Worm (Caenorhabditis elegans): Measurements from ENCODE around the gene fbxc-47.

The fbxc-47 gene

ce11 chrIV:3841607-3842006, 36.3 kb downstream of the fbxc-47 start:
- TF ChIP-seq fkh-10 (GFP tag; optimal IDR thresholded peaks at IDR 0.05) (no peak), nhr-85 (tag) (no peak), elt-2 (tag; optimal IDR thresholded peaks at IDR 0.05) (no peak), mdl-1 (tag; optimal IDR thresholded peaks at IDR 0.05) (no peak), pag-3 (tag; optimal IDR thresholded peaks at IDR 0.05; ENCODE audit: borderline replicate concordance, insufficient read depth) (no peak), vab-15 (tag; optimal IDR thresholded peaks at IDR 0.05) (no peak), egl-27 (tag; optimal IDR thresholded peaks at IDR 0.05) (no peak)

DNA sequence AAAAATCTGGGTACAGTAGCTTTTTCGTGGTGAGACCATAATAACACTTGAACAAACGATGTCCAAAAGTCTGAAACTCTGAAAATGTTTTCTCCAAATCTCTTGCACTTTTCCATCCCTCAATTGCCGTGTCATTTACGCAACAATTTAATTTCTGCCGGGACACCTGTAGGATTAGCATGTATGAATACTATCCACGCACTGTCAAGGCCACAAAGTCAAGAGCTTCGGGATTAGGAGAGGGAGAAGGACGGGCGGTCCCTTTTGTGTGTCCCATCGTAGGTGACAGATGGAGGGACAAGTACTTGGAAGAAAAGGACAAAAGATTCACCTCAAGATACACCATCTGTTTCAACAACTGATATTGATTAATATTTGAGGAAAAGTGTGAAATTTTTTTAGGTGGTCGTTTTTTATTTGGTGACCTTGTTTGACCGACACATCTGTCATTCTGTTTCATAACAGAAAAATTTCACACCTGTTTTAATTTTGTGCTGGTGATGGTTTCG, 37.8 kb downstream of the fbxc-47 start:
- TF ChIP-seq Y116A8C.19 (tag; optimal IDR thresholded peaks at IDR 0.05; ENCODE audit: borderline replicate concordance) (no peak), pqm-1 (tag; optimal IDR thresholded peaks at IDR 0.05) (no peak), egl-27 (tag; optimal IDR thresholded peaks at IDR 0.05) (no peak), hpl-2 (GFP tag; optimal IDR thresholded peaks at IDR 0.05) (no peak), nhr-20 (tag; optimal IDR thresholded peaks at IDR 0.05) (no peak), efl-1 (optimal IDR thresholded peaks at IDR 0.05) (no peak), efl-1 (GFP tag; optimal IDR thresholded peaks at IDR 0.05 in 1 of 2) (peak in 1 of 2 experiments; percentile 8)

ce11 chrIV:3844004-3844403, 38.7 kb downstream of the fbxc-47 start:
- TF ChIP-seq efl-1 (optimal IDR thresholded peaks at IDR 0.05) (no peak), efl-1 (GFP tag; optimal IDR thresholded peaks at IDR 0.05 in 1 of 2) (peak in 1 of 2 experiments; percentile 87), ceh-90 (tag; optimal IDR thresholded peaks at IDR 0.05) (no peak), mab-9 (GFP tag; IDR thresholded peaks at IDR 0.05) (no peak), nhr-76 (tag; optimal IDR thresholded peaks at IDR 0.05) (no peak), fkh-4 (tag; optimal IDR thresholded peaks at IDR 0.05; ENCODE audit: borderline replicate concordance) (peak; percentile 47), mef-2 (tag; optimal IDR thresholded peaks at IDR 0.05) (no peak), dsc-1 (tag; optimal IDR thresholded peaks at IDR 0.05) (peak; percentile 87)

DNA sequence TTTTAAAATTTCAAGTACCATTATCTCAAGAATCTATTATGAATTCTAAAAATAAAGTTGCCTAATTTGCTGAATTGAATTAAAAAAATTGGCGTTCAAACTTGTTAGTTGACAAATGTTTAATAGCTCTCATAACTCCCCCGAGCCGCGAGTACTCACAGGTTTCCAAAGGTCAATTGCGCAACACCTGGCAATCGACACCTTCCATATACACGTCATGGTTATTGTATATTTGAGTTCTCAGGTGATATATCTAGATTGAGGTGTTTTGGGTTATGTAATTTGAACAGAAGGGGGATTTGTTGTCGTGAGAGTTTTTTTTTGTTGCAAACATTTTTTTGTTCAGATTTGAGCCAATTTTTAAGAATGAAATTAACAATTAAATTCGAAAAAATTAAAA, 39.3 kb downstream of the fbxc-47 start:
- TF ChIP-seq hlh-4 (tag; optimal IDR thresholded peaks at IDR 0.05), result no peak
- no peak for TF ChIP-seq fos-1 (tag; optimal IDR thresholded peaks at IDR 0.05)
- no peak for TF ChIP-seq hpl-2 (GFP tag; optimal IDR thresholded peaks at IDR 0.05)
- no peak for TF ChIP-seq zip-4 (GFP tag; optimal IDR thresholded peaks at IDR 0.05)
- TF ChIP-seq efl-1 (optimal IDR thresholded peaks at IDR 0.05), result no peak
- no peak for TF ChIP-seq efl-1 (GFP tag; optimal IDR thresholded peaks at IDR 0.05 in 1 of 2)
- no peak for TF ChIP-seq nhr-84 (tag; optimal IDR thresholded peaks at IDR 0.05)
- no peak for TF ChIP-seq fkh-8 (tag; optimal IDR thresholded peaks at IDR 0.05)

ce11 chrIV:3847489-3847888, 42.2 kb downstream of the fbxc-47 start:
- TF ChIP-seq efl-1 (optimal IDR thresholded peaks at IDR 0.05) (no peak), efl-1 (GFP tag; optimal IDR thresholded peaks at IDR 0.05 in 1 of 2) (peak in 1 of 2 experiments; percentile 44), fkh-10 (GFP tag; optimal IDR thresholded peaks at IDR 0.05) (peak; percentile 49), lin-14 (GFP tag; optimal IDR thresholded peaks at IDR 0.05) (peak; percentile 41), ces-1 (GFP tag; optimal IDR thresholded peaks at IDR 0.05) (peak; percentile 9), ceh-90 (tag; optimal IDR thresholded peaks at IDR 0.05) (no peak)

DNA sequence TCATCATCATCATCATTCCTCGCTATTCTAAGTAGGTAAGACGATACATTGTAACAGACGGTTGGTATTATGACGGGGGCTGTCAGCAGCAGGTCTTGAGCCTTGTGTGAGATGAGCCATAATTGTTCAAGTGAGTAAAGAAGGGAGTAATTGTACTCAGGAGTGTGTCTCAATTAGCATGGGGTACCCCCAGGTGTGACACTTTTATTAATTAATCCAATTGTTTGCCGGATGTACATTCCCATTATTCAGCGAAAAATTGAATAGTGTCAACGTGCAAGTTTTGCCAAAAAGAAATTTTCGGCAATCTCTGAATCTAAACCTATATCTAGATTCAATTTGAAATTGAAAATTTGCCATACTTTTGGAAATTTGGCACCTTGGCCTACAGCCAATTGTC, 43.7 kb downstream of the fbxc-47 start:
- no peak for TF ChIP-seq blmp-1 (tag; optimal IDR thresholded peaks at IDR 0.05)
- TF ChIP-seq pax-3 (tag; optimal IDR thresholded peaks at IDR 0.05), result no peak
- no peak for TF ChIP-seq nhr-237 (tag; optimal IDR thresholded peaks at IDR 0.05)

DNA sequence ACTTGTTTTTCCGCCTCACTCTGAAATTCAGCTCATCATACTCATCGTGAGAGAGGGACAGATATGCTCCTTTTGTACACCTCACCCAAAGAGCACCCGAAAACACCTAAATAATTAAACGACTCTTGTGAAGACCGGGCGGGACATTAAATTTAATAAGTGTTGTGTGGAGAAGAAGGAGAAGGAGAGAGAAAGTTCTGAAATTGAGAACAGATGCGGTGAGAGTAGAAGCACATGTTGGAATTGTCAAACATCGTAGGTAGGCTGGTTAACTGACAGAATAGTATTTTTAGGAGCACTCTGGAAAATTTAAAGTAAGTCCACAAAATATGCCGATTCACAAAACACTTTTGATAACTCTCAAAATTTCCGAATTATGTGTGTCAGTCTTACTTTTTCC, 48.2 kb downstream of the fbxc-47 start:
- peak; percentile 80 for TF ChIP-seq fkh-4 (tag; optimal IDR thresholded peaks at IDR 0.05; ENCODE audit: borderline replicate concordance)
- no peak for TF ChIP-seq ceh-88 (GFP tag; IDR thresholded peaks at IDR 0.05)
- peak; percentile 95 for TF ChIP-seq dsc-1 (tag; optimal IDR thresholded peaks at IDR 0.05)

Data from whole organism, L1 larva.